Fruit fly (Drosophila melanogaster) whole organism: ENCODE data around the gene Col4a1.

Source experiments
- CG8478 ChIP-seq: fragments of >200 bp; optimal IDR thresholded peaks from 2 replicates; lab custom pipeline; 2018; ENCODE audit warnings: inconsistent platforms
- Dll ChIP-seq: fragments of >200 bp; optimal IDR thresholded peaks from 2 replicates; lab custom pipeline; 2017
- EcR ChIP-seq, 2 experiments: fragments of >200 bp; optimal IDR thresholded peaks; 2 replicates each; lab custom pipeline; 2017; ENCODE audit warnings: missing biosample characterization in 2 of 2, missing genetic modification characterization in 2 of 2, missing genetic modification reagents in 2 of 2
- pan ChIP-seq: fragments of >200 bp; optimal IDR thresholded peaks from 2 replicates; lab custom pipeline; 2017
- psq ChIP-seq: fragments of >200 bp; optimal IDR thresholded peaks from 2 replicates; lab custom pipeline; 2017
- usp ChIP-seq: fragments of >200 bp; optimal IDR thresholded peaks from 2 replicates; lab custom pipeline; 2017; ENCODE audit warnings: missing biosample characterization, missing genetic modification characterization, mixed read lengths

Gene Col4a1

DNA sequence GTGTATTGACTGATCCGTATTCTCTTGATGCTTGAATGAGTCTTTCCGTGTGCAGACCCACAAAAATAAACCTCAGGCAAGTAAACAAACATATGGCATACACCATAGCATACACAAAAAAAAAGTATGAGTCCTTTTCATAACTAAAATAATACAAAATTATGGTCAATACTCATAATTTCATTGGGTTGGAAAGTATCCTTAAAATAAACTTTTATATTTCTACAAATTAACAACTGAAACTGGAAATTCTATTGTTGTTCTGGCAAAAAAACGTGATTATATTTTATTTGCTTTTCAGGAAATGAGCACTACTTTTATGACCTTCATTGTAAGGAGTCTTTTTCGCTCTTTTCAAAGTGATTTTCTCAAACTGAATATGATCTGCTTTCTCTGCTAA lies 12.7 kb downstream of the Col4a1 start:
- TF ChIP-seq Dll (lab: Kevin White, UChicago), result no peak
- no peak for TF ChIP-seq CG8478 (lab: Kevin White, UChicago)
- TF ChIP-seq EcR (GFP tag; optimal IDR thresholded peaks at IDR 0.05; lab: Kevin White, UChicago), result no peak
- no peak for TF ChIP-seq psq
- no peak for TF ChIP-seq pan (lab: Kevin White, UChicago)
- no peak for TF ChIP-seq usp (GFP tag; lab: Kevin White, UChicago)

DNA sequence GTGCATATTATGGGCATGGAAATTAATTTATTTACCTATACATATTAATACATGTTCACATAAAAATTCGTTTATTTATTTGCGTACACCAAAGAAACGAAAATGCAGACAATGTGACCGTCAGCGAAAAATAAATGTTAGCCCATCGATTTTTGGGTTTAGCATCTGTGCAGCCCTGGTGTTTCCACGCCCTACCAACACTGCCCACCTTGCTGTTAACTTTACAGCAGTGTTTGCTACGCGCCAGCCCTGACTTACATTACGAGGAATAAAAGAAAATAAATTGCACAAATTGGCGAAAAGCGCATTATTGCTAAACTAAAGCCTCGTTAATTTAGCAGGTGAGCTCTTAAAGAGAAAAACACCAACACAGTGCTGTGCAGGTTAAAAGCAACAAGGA lies 13.6 kb downstream of the Col4a1 start, which contains the start of the genes CG33995, CG44000 and CG44001:
CG33995 (plus strand) TSS at position 228 of the 400 bp plus-strand sequence.
CG44000 (plus strand) TSS at position 228 of the 400 bp plus-strand sequence.
CG44001 (plus strand) TSS at position 228 of the 400 bp plus-strand sequence.
- TF ChIP-seq Dll (lab: Kevin White, UChicago) (no peak), EcR (GFP tag; optimal IDR thresholded peaks at IDR 0.05; lab: Kevin White, UChicago) (no peak), usp (GFP tag; lab: Kevin White, UChicago) (no peak), pan (lab: Kevin White, UChicago) (no peak), psq (no peak), CG8478 (lab: Kevin White, UChicago) (no peak)

DNA sequence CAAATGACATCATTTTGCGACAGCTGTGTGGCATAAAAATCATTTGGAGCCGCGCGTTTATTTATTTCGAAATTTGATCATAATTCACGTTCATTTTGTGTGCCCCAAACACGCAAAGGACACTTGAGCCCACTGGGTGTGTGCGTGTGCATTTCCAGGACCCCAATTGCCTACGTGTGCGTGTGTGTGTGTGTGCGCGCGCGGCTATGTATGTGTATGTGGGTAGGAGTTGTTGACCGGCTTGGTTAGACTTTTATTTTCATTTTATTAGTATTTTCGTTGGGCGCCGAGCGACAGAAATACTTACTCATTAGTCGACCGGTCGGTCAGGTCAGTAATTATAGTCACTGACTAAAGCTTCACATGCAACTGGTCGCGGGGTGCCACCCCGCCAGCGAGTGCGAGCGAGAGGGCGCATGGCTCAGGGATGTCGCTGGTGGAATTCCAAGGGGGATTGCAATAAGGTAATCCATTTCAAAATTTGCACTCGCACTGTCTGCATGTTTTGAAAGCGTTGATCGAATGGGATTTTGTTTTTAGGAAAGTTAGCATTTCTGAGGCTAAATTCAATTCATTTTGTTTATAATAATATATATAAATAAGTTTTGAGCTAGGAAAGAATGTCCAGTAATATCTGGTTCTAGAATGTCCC lies 14.2 kb downstream of the Col4a1 start:
- TF ChIP-seq psq (no peak), CG8478 (lab: Kevin White, UChicago) (no peak), usp (GFP tag; lab: Kevin White, UChicago) (no peak), Dll (lab: Kevin White, UChicago) (no peak), pan (lab: Kevin White, UChicago) (no peak), EcR (GFP tag; optimal IDR thresholded peaks at IDR 0.05; lab: Kevin White, UChicago) (no peak)

DNA sequence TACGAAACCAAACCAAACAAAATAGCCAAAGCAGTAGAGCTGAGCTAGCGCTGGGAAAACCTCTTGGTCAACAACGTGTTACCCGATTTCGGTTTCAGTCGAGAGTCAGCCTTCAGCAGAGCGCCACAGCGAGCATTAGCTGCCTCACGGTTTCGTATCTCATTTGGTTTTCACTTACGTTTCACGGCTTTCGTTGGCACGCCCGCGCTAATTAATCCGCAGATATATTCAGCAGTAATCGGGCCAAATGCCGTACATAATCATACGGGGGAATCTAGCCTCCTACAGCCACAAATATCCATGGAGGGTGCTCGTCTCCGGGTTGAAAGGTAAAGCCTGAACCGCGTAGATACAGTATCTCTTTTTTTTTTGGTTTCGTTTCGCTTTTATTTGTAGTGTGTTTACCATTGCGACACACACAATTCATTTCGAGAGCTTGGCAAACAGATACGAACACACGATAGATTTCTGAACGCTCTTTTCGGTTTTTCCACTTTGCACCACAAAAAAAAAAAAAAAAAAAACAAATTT lies 15.0 kb downstream of the Col4a1 start, which contains the start of gene CG31650:
CG31650 (minus strand) TSS at position 352 of the 531 bp plus-strand sequence.
- TF ChIP-seq EcR (GFP tag; optimal IDR thresholded peaks at IDR 0.05; lab: Kevin White, UChicago), result no peak

DNA sequence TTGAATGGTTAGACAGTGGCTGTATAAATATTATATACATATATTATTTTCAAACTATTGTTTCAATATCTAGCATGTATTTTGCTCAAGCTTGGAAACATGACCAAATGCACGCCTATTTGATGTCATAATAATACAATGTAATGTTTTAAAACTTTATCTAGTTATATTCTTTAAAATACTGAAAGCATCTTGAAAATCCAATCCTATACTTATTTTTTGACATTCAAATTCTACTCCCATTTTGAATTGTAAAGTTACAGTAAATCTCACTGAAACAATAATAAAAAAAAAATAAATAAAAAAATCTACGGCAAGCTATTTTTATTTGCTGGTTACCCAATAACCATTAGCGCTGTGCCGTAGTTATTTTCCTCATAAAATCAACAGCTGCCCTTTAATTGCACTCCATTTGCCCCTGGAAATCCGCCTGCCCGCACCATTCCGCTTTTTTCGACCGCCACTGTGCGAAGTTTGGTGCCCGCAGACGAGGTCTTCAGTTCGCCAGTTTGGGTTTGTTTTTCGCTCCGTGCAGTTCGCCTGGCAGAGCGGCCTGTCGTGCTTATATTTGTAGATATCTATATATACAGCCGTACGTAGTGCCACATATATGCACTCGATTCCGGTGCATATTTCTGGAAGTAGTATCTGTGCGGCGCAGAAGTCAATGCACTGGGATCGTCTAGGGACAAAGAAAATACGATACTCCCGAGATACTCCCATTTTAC lies 15.6 kb downstream of the Col4a1 start:
- no peak for TF ChIP-seq Dll (lab: Kevin White, UChicago)
- no peak for TF ChIP-seq psq
- TF ChIP-seq CG8478 (lab: Kevin White, UChicago), result no peak
- TF ChIP-seq EcR (GFP tag; optimal IDR thresholded peaks at IDR 0.05; lab: Kevin White, UChicago), result no peak
- no peak for TF ChIP-seq usp (GFP tag; lab: Kevin White, UChicago)
- TF ChIP-seq pan (lab: Kevin White, UChicago), result no peak

DNA sequence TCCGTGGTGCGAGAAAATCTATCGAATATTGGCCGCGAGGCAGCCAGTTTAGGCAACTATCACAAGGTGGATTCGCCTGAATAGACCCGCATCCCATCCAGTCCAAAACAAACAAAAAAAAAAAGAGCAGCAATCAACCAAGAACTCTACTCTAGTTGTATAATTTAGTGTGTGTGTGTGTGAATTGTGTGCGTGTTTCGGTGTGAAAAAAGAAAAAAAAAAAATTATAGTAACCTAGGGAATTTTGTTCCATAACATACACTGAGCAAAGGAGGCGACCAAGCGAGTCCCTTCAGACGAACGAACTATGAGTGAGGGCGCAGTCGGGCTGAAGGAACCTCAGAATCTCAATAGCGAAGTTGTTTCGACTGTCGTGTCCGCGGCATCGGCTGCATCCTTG lies 16.9 kb downstream of the Col4a1 start:
- TF ChIP-seq usp (GFP tag; lab: Kevin White, UChicago), result no peak
- TF ChIP-seq psq, result no peak
- no peak for TF ChIP-seq Dll (lab: Kevin White, UChicago)
- TF ChIP-seq pan (lab: Kevin White, UChicago), result no peak

DNA sequence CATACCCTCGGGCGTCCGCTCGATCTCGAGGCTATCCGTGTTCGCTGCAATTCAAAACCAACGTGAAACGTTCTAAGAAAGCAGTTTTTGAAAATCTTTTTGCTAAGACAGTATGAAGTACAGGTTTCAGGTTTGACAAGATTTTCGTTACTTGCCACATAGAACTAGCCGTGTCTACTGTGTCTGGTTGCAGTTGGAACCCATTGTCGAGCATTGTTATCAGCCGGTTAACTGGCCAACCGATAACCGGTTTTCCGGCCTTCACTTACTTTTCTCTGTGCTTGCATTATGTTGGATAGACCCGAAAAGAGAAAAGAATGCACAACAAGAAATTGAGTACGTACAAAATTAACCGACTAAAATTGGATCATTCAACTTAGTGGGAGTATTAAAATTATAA lies 20.6 kb downstream of the Col4a1 start:
- TF ChIP-seq psq (no peak), usp (GFP tag; lab: Kevin White, UChicago) (no peak), pan (lab: Kevin White, UChicago) (no peak), Dll (lab: Kevin White, UChicago) (no peak), EcR (GFP tag; optimal IDR thresholded peaks at IDR 0.05; lab: Kevin White, UChicago) (no peak), CG8478 (lab: Kevin White, UChicago) (no peak)

DNA sequence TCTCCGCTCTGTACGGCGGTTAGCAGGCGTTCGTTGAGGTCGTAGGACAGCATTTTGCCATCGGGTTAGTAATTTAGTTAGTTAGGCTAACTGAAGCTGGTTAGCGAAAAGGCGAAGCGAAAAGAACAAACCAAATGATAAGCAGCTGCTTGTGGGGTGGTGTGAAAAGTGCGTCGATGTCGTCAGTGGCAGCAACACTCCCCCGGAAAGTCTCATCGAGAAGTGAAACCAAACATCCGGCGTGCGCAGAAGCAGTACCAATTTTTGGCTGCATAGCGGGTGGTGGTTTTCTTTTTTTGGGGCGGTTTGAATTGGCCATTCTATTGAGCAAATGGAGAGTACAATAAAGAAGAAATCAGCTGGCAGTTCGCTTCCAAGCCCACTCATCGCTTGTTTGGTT lies 21.4 kb downstream of the Col4a1 start, which contains the start of gene CG9121:
CG9121 (minus strand) TSS at position 238 of the 400 bp plus-strand sequence.
- TF ChIP-seq EcR (GFP tag; optimal IDR thresholded peaks at IDR 0.05; lab: Kevin White, UChicago) (no peak), usp (GFP tag; lab: Kevin White, UChicago) (no peak), psq (no peak), Dll (lab: Kevin White, UChicago) (no peak), CG8478 (lab: Kevin White, UChicago) (no peak), pan (lab: Kevin White, UChicago) (no peak)

DNA sequence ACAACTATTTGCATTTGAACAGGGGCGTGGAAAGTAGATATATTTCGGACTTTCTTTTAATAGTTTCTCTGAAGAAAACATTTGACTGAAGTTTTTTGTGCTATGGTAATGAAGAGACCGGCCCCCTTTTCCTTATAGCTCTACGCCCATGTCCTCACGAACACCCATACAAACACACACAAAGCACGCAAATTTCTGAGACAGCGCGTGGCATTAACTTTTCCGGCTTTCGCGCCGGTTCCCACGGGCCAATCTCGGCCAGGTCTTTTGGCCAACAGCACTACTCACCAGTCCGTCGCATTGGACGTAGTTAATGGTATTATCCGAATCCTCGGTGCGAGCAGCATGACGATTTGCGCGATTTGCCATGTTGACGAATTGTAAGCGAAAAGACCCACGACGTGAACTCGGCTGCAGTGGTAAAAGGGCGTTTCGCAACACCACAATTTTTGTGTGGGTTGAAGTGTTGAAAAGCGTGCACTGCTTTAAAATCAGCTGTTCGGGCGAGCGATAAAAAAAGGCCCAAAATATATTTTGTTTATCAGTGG lies 23.0 kb downstream of the Col4a1 start, which contains the start of gene senju:
senju (plus strand) TSS at position 477 of the 548 bp plus-strand sequence.
- TF ChIP-seq CG8478 (lab: Kevin White, UChicago) (no peak), EcR (GFP tag; optimal IDR thresholded peaks at IDR 0.05; lab: Kevin White, UChicago) (no peak), pan (lab: Kevin White, UChicago) (no peak), usp (GFP tag; lab: Kevin White, UChicago) (no peak), Dll (lab: Kevin White, UChicago) (no peak), psq (no peak)

DNA sequence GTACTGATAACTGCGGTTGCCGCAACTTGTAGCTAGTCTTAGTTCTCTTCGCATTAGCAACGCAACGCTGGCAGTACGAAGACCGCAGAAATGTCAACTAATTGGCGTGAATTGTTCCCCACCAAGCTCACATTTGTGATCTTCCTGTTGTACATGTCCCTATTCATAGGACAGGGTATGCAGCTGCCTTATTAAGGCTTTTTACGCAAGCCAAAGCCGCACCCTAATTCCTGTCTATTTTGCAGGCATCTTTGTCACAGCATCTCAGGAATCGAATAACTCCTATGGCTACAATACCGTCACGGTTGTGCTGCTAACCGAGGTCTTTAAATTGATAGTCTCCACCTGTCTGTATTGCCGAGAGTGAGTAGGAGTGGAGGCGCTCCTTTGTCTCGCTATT lies 23.6 kb downstream of the Col4a1 start, which contains the start of gene eIF3h:
eIF3h (minus strand) TSS at position 101 of the 400 bp plus-strand sequence.
- no peak for TF ChIP-seq Dll (lab: Kevin White, UChicago)
- TF ChIP-seq EcR (GFP tag; optimal IDR thresholded peaks at IDR 0.05; lab: Kevin White, UChicago), result no peak
- TF ChIP-seq psq, result no peak
- no peak for TF ChIP-seq CG8478 (lab: Kevin White, UChicago)
- no peak for TF ChIP-seq usp (GFP tag; lab: Kevin White, UChicago)
- no peak for TF ChIP-seq pan (lab: Kevin White, UChicago)

DNA sequence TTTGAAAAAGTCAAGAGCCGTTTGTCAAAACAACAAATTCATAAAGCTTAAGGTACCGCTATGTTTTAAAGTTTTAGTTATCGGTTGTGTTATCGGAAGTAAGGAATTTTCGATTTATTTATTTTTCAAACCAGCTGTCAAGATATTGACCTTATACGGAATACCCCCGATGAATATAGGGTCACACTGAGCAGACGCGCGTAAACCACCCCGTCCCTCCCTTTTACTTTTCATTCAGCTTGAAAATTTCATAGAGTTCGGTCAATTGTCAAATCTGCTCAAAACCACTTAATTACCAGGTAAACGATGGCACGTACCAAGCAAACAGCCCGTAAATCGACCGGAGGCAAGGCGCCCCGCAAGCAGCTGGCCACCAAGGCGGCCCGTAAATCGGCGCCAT lies 25.5 kb downstream of the Col4a1 start, which contains the start of the genes CG14036 and His3.3A:
CG14036 (minus strand) TSS at position 64 of the 400 bp plus-strand sequence.
His3.3A (plus strand) TSS at position 106 of the 400 bp plus-strand sequence.
- no peak for TF ChIP-seq Dll (lab: Kevin White, UChicago)
- no peak for TF ChIP-seq psq
- TF ChIP-seq usp (GFP tag; lab: Kevin White, UChicago), result no peak
- TF ChIP-seq EcR (GFP tag; optimal IDR thresholded peaks at IDR 0.05; lab: Kevin White, UChicago), result no peak
- no peak for TF ChIP-seq CG8478 (lab: Kevin White, UChicago)
- TF ChIP-seq pan (lab: Kevin White, UChicago), result no peak
